Fruit fly (Drosophila melanogaster): ENCODE measurements around the gene CG18745.

Gene CG18745

dm6 chr3R:7779620-7780019 is 6.3 kb downstream of the CG18745 start (continued):
- TF ChIP-seq chif (GFP tag; optimal IDR thresholded peaks at IDR 0.05) (no peak), pb (GFP tag; optimal IDR thresholded peaks at IDR 0.05) (no peak), pros (GFP tag; optimal IDR thresholded peaks at IDR 0.05) (no peak), slp2 (GFP tag; optimal IDR thresholded peaks at IDR 0.05) (no peak), PHDP (tag; optimal IDR thresholded peaks at IDR 0.05) (no peak), Lpt (GFP tag; optimal IDR thresholded peaks at IDR 0.05) (no peak), h (optimal IDR thresholded peaks at IDR 0.05) (no peak), nerfin-2 (GFP tag; IDR thresholded peaks at IDR 0.05; ENCODE audit: partially characterized antibody) (no peak), slbo (GFP tag; IDR thresholded peaks at IDR 0.05) (no peak), Usf (GFP tag; optimal IDR thresholded peaks at IDR 0.05) (no peak), Ets65A (GFP tag) (no peak), az2 (GFP tag; optimal IDR thresholded peaks at IDR 0.05) (no peak), Mad (GFP tag; optimal IDR thresholded peaks at IDR 0.05) (no peak), CG13424 (tag; optimal IDR thresholded peaks at IDR 0.05) (peak; percentile 47), CG18476 (GFP tag; optimal IDR thresholded peaks at IDR 0.05) (no peak), HLHmδ (GFP tag; optimal IDR thresholded peaks at IDR 0.05) (no peak), CTCF (GFP tag; optimal IDR thresholded peaks at IDR 0.05) (peak; percentile 74), pfk (GFP tag; optimal IDR thresholded peaks at IDR 0.05) (no peak), CG14860 (GFP tag; IDR thresholded peaks at IDR 0.05; ENCODE audit: partially characterized antibody) (no peak), lov (optimal IDR thresholded peaks at IDR 0.05) (no peak), lov (GFP tag; IDR thresholded peaks at IDR 0.05) (peak; percentile 78; the same call in 2 of the 3 replicates), Trl (optimal IDR thresholded peaks at IDR 0.05) (no peak), Trl (GFP tag; optimal IDR thresholded peaks at IDR 0.05) (no peak), CG2199 (GFP tag; IDR thresholded peaks at IDR 0.05) (0 out of 3 replicates have a peak, but pooled peaks have one; percentile 24), Elba2 (GFP tag; optimal IDR thresholded peaks at IDR 0.05) (no peak), ro (GFP tag; IDR thresholded peaks at IDR 0.05) (no peak), luna (GFP tag; optimal IDR thresholded peaks at IDR 0.05) (no peak), Sin3A (optimal IDR thresholded peaks at IDR 0.05) (no peak), CG16779 (GFP tag; IDR thresholded peaks at IDR 0.05) (no peak), Hr78 (GFP tag; optimal IDR thresholded peaks at IDR 0.05) (no peak), repo (GFP tag; optimal IDR thresholded peaks at IDR 0.05) (no peak), tup (GFP tag; optimal IDR thresholded peaks at IDR 0.05) (no peak), eve (GFP tag; optimal IDR thresholded peaks at IDR 0.05) (peak in 1 of 2 experiments; percentile 55), Mes4 (GFP tag; optimal IDR thresholded peaks at IDR 0.05) (no peak), CG8924 (tag; optimal IDR thresholded peaks at IDR 0.05) (no peak), wdn (GFP tag; IDR thresholded peaks at IDR 0.05) (no peak), CG10959 (GFP tag; IDR thresholded peaks at IDR 0.05) (no peak), CG15601 (tag; optimal IDR thresholded peaks at IDR 0.05) (peak; percentile 37), CG7271 (tag; optimal IDR thresholded peaks at IDR 0.05) (peak; percentile 81), Bteb2 (GFP tag; optimal IDR thresholded peaks at IDR 0.05) (no peak), CG3407 (GFP tag; optimal IDR thresholded peaks at IDR 0.05) (peak; percentile 28), CG10321 (GFP tag; IDR thresholded peaks at IDR 0.05) (no peak), gem (tag; optimal IDR thresholded peaks at IDR 0.05) (no peak), sqz (GFP tag; optimal IDR thresholded peaks at IDR 0.05) (no peak), CG18619 (GFP tag; optimal IDR thresholded peaks at IDR 0.05) (no peak), Atf6 (GFP tag; IDR thresholded peaks at IDR 0.05) (no peak), Hey (tag; optimal IDR thresholded peaks at IDR 0.05) (no peak), CG17328 (GFP tag; IDR thresholded peaks at IDR 0.05) (peak; percentile 58; the same call in 1 of the 2 replicates), CG14667 (GFP tag; IDR thresholded peaks at IDR 0.05) (no peak), ara (GFP tag; IDR thresholded peaks at IDR 0.05) (no peak), fd3F (GFP tag; optimal IDR thresholded peaks at IDR 0.05) (no peak), CG9727 (GFP tag; optimal IDR thresholded peaks at IDR 0.05) (no peak), CG12299 (tag; optimal IDR thresholded peaks at IDR 0.05) (no peak), HmgZ (tag; optimal IDR thresholded peaks at IDR 0.05) (no peak)
